Worm (Caenorhabditis elegans) whole organism, L4 larva: ENCODE measurements around the gene pqn-10.

Experiments used
- F44E2.7 ChIP-seq: fragments of 200-800 bp; sonication (Bioruptor generic); IDR thresholded peaks from 2 replicates; pipeline ENCODE4 v2.1.2; 2022; ENCODE audit warnings: missing genetic modification characterization, missing compliant biosample characterization
- T20F7.1 ChIP-seq: fragments of 200-800 bp; sonication (Bioruptor generic); optimal IDR thresholded peaks from 2 replicates; lab custom pipeline; 2018; ENCODE audit warnings: mild to moderate bottlenecking, missing genetic modification characterization, missing compliant biosample characterization
- Y48G9A.11 ChIP-seq: fragments of 200-800 bp; sonication (Bioruptor generic); IDR thresholded peaks from 2 replicates; pipeline ENCODE4 v1.3.6; 2022; ENCODE audit warnings: missing genetic modification reagents, missing genetic modification characterization, missing compliant biosample characterization
- Y75B8A.6 ChIP-seq: fragments of 200-800 bp; sonication (Bioruptor generic); IDR thresholded peaks from 2 replicates; pipeline ENCODE4 v1.3.6; 2022; ENCODE audit warnings: missing genetic modification reagents, missing genetic modification characterization, missing compliant biosample characterization
- ZK337.2 ChIP-seq: fragments of 200-800 bp; sonication (Bioruptor generic); IDR thresholded peaks from 2 replicates; pipeline ENCODE4 v1.3.6; 2022; ENCODE audit warnings: missing genetic modification reagents, missing genetic modification characterization, missing compliant biosample characterization
- ZK546.5 ChIP-seq, 2 experiments: sonication (generic microtip); optimal IDR thresholded peaks; 2 replicates each; lab custom pipeline; 2017; ENCODE audit warnings: missing biosample characterization in 2 of 2, missing genetic modification characterization in 2 of 2
- aha-1 ChIP-seq: fragments of 150-350 bp; peaks from one replicate; lab custom pipeline; 2014; ENCODE audit warnings: missing biosample characterization, missing genetic modification characterization
- ama-1 ChIP-seq: fragments of 150-350 bp; optimal IDR thresholded peaks from 2 replicates; lab custom pipeline; 2014; ENCODE audit warnings: inconsistent platforms, mixed read lengths
- arid-1 ChIP-seq: fragments of 200-800 bp; sonication (Bioruptor generic); conservative IDR thresholded peaks from 2 replicates; pipeline ENCODE4 v1.3.6; 2022; ENCODE audit warnings: missing genetic modification reagents, missing genetic modification characterization, missing compliant biosample characterization
- ceh-20 ChIP-seq: fragments of 200-800 bp; sonication (Bioruptor generic); IDR thresholded peaks from 2 replicates; pipeline ENCODE4 v1.3.6; 2022; ENCODE audit warnings: missing genetic modification reagents, missing genetic modification characterization, missing compliant biosample characterization
- ceh-28 ChIP-seq: fragments of 150-350 bp; optimal IDR thresholded peaks from 2 replicates; lab custom pipeline; 2014; ENCODE audit warnings: missing biosample characterization, missing genetic modification reagents, missing genetic modification characterization
- ceh-32 ChIP-seq: sonication (generic microtip); optimal IDR thresholded peaks from 2 replicates; lab custom pipeline; 2016; ENCODE audit warnings: mild to moderate bottlenecking, missing genetic modification characterization, missing compliant biosample characterization; ENCODE audit not compliant: poor library complexity
- ceh-44 ChIP-seq: fragments of 200-800 bp; sonication (Bioruptor generic); IDR thresholded peaks from 2 replicates; pipeline ENCODE4 v1.3.6; 2022; ENCODE audit warnings: missing genetic modification reagents, missing genetic modification characterization, missing compliant biosample characterization
- ces-1 ChIP-seq: fragments of 150-350 bp; sonication (generic microtip); optimal IDR thresholded peaks from 4 replicates; lab custom pipeline; 2014; ENCODE audit warnings: missing biosample characterization, missing genetic modification reagents, missing genetic modification characterization
- daf-16 ChIP-seq, 3 experiments: sonication (generic microtip); optimal IDR thresholded peaks; 2 replicates each; lab custom pipeline; 2016 to 2017; ENCODE audit warnings: missing genetic modification characterization in 3 of 3, missing genetic modification reagents in 3 of 3, mild to moderate bottlenecking in 2 of 3, missing compliant biosample characterization in 2 of 3, missing biosample characterization in 1 of 3, moderate library complexity in 1 of 3
- dmd-6 ChIP-seq: fragments of 200-800 bp; sonication (Bioruptor generic); IDR thresholded peaks from 2 replicates; pipeline ENCODE4 v1.3.6; 2022; ENCODE audit warnings: missing genetic modification reagents, missing genetic modification characterization, missing compliant biosample characterization
- dpl-1 ChIP-seq: fragments of 150-350 bp; optimal IDR thresholded peaks from 2 replicates; lab custom pipeline; 2014; ENCODE audit warnings: missing biosample characterization, missing genetic modification reagents, missing genetic modification characterization
- fos-1 ChIP-seq: fragments of 150-350 bp; optimal IDR thresholded peaks from 2 replicates; lab custom pipeline; 2014; ENCODE audit warnings: missing biosample characterization, missing genetic modification characterization
- hif-1 ChIP-seq, 2 experiments: sonication (generic microtip); optimal IDR thresholded peaks; 2 replicates each; lab custom pipeline; 2016 to 2017; ENCODE audit warnings: missing compliant biosample characterization in 2 of 2, missing genetic modification characterization in 2 of 2, missing genetic modification reagents in 2 of 2, missing genotype in 2 of 2, mild to moderate bottlenecking in 1 of 2
- hlh-11 ChIP-seq: fragments of 200-800 bp; sonication (Bioruptor generic); optimal IDR thresholded peaks from 2 replicates; lab custom pipeline; 2018; ENCODE audit warnings: mild to moderate bottlenecking, missing genetic modification characterization, missing compliant biosample characterization
- hlh-30 ChIP-seq: sonication (generic microtip); optimal IDR thresholded peaks from 2 replicates; lab custom pipeline; 2017; ENCODE audit warnings: antibody characterized with exemption, mild to moderate bottlenecking, missing genetic modification characterization, missing compliant biosample characterization; ENCODE audit not compliant: insufficient read depth
- hmg-1.1 ChIP-seq: fragments of 200-800 bp; sonication (Bioruptor generic); IDR thresholded peaks from 2 replicates; pipeline ENCODE4 v1.3.6; 2022; ENCODE audit warnings: missing genetic modification reagents, missing genetic modification characterization, missing compliant biosample characterization
- lin-38 ChIP-seq: fragments of 200-800 bp; sonication (Bioruptor generic); IDR thresholded peaks from 2 replicates; pipeline ENCODE4 v1.3.6; 2022; ENCODE audit warnings: missing genetic modification reagents, missing genetic modification characterization, missing compliant biosample characterization
- lin-39 ChIP-seq: fragments of 150-350 bp; optimal IDR thresholded peaks from 2 replicates; lab custom pipeline; 2014; ENCODE audit warnings: missing biosample characterization, missing genetic modification reagents, missing genetic modification characterization
- lir-3 ChIP-seq: sonication (generic microtip); optimal IDR thresholded peaks from 2 replicates; lab custom pipeline; 2016; ENCODE audit warnings: mild to moderate bottlenecking, missing genetic modification characterization, missing compliant biosample characterization
- madf-9 ChIP-seq: fragments of 200-800 bp; sonication (Bioruptor generic); conservative IDR thresholded peaks from 2 replicates; pipeline ENCODE4 v1.3.6; 2022; ENCODE audit warnings: missing genetic modification reagents, missing genetic modification characterization, missing compliant biosample characterization
- mdl-1 ChIP-seq, 2 experiments: fragments of 150-350 bp in 1 of 2; sonication (generic microtip) in 1 of 2; optimal IDR thresholded peaks; 2 replicates each; lab custom pipeline; 2014 to 2017; ENCODE audit warnings: missing biosample characterization in 2 of 2, missing genetic modification characterization in 2 of 2
- mep-1 ChIP-seq: fragments of 150-350 bp; sonication (generic microtip); optimal IDR thresholded peaks from 3 replicates; lab custom pipeline; 2014; ENCODE audit warnings: missing biosample characterization, missing genetic modification characterization
- mxl-2 ChIP-seq: fragments of 200-800 bp; sonication (Bioruptor generic); conservative IDR thresholded peaks from 2 replicates; pipeline ENCODE4 v1.3.6; 2022; ENCODE audit warnings: missing genetic modification reagents, missing genetic modification characterization, missing compliant biosample characterization
- nhr-28 ChIP-seq: fragments of 150-350 bp; optimal IDR thresholded peaks from 2 replicates; lab custom pipeline; 2014; ENCODE audit warnings: missing biosample characterization, missing genetic modification characterization
- nhr-42 ChIP-seq: fragments of 200-800 bp; sonication (Bioruptor generic); IDR thresholded peaks from 2 replicates; pipeline ENCODE4 v1.3.6; 2022; ENCODE audit warnings: missing genetic modification characterization, missing compliant biosample characterization
- nhr-48 ChIP-seq: sonication (generic microtip); optimal IDR thresholded peaks from 2 replicates; lab custom pipeline; 2016; ENCODE audit warnings: mild to moderate bottlenecking, missing genetic modification characterization, missing compliant biosample characterization
- nhr-77 ChIP-seq: fragments of 150-350 bp; optimal IDR thresholded peaks from 2 replicates; lab custom pipeline; 2014; ENCODE audit warnings: missing biosample characterization, missing genetic modification characterization
- rbr-2 ChIP-seq: sonication (generic microtip); optimal IDR thresholded peaks from 2 replicates; lab custom pipeline; 2016; ENCODE audit warnings: missing genotype, missing genetic modification characterization, missing compliant biosample characterization
- sdz-12 ChIP-seq: fragments of 200-800 bp; sonication (Bioruptor generic); optimal IDR thresholded peaks from 2 replicates; lab custom pipeline; 2018; ENCODE audit warnings: mild to moderate bottlenecking, missing genetic modification characterization, missing compliant biosample characterization
- unc-62 ChIP-seq, 3 experiments: fragments of 150-350 bp in 1 of 3; sonication (generic microtip); optimal IDR thresholded peaks in 2 of 3; peaks in 1 of 3; 1 replicate in 1 of 3; 2 replicates in 2 of 3; lab custom pipeline; 2014 to 2017; ENCODE audit warnings: missing biosample characterization in 3 of 3, missing genetic modification characterization in 3 of 3, missing genetic modification reagents in 3 of 3, missing genotype in 1 of 3
- zag-1 ChIP-seq: fragments of 150-350 bp; optimal IDR thresholded peaks from 2 replicates; lab custom pipeline; 2014; ENCODE audit warnings: missing biosample characterization, missing genetic modification characterization
- ztf-7 ChIP-seq: fragments of 150-350 bp; optimal IDR thresholded peaks from 2 replicates; lab custom pipeline; 2014; ENCODE audit warnings: missing biosample characterization, missing genetic modification characterization

pqn-10 gene

ce11 chrIII:6525557-6525956, 2.4 kb upstream of the pqn-10 start, which contains the start of gene oig-1:
Gene oig-1, minus strand, starts transcription at chrIII:6525657.
- TF ChIP-seq dpl-1 (GFP tag; lab: Kevin White, UChicago) (no peak), ces-1 (GFP tag; lab: Kevin White, UChicago) (no peak), lin-39 (tag; lab: Kevin White, UChicago) (no peak), nhr-48 (tag; lab: Kevin White, UChicago) (no peak), ceh-28 (tag; lab: Kevin White, UChicago) (no peak), ZK546.5 (tag; optimal IDR thresholded peaks at IDR 0.05; lab: Kevin White, UChicago) (no peak), sdz-12 (GFP tag; lab: Kevin White, UChicago) (no peak), ceh-32 (tag; lab: Kevin White, UChicago) (no peak), zag-1 (tag; lab: Kevin White, UChicago) (no peak), dmd-6 (no peak)

- no peak for TF ChIP-seq arid-1
Observed at ce11 chrIII:6531099-6531498, 3.1 kb downstream of the pqn-10 start, which contains the start of gene C09E7.11. Gene C09E7.11, plus strand, starts transcription at chrIII:6531399.

ce11 chrIII:6532647-6533046, 4.6 kb downstream of the pqn-10 start, which contains the start of gene srxa-5:
Gene srxa-5, plus strand, starts transcription at chrIII:6532947.
- TF ChIP-seq nhr-28 (no peak), nhr-77 (tag; lab: Kevin White, UChicago) (no peak), fos-1 (tag; lab: Kevin White, UChicago) (no peak), ama-1 (lab: Kevin White, UChicago) (no peak), mep-1 (tag; lab: Kevin White, UChicago) (no peak), hlh-30 (tag; lab: Kevin White, UChicago) (no peak), ZK546.5 (tag; optimal IDR thresholded peaks at IDR 0.05; lab: Kevin White, UChicago) (no peak), ceh-28 (tag; lab: Kevin White, UChicago) (no peak), mdl-1 (tag; optimal IDR thresholded peaks at IDR 0.05; lab: Kevin White, UChicago) (no peak), T20F7.1 (GFP tag; lab: Kevin White, UChicago) (no peak), lir-3 (tag; lab: Kevin White, UChicago) (no peak)

- TF ChIP-seq unc-62 (GFP tag; optimal IDR thresholded peaks at IDR 0.05 in 1 of 2; lab: Kevin White, UChicago), result peak in 1 of 2 experiments; percentile 77
- TF ChIP-seq unc-62 (tag; optimal IDR thresholded peaks at IDR 0.05; lab: Kevin White, UChicago), result no peak
- TF ChIP-seq ZK337.2 (GFP tag; lab: Robert Waterston, UW), result no peak
- peak; percentile 96 for TF ChIP-seq aha-1 (tag; lab: Kevin White, UChicago)
- TF ChIP-seq F44E2.7 (GFP tag; lab: Robert Waterston, UW), result no peak
- no peak for TF ChIP-seq ceh-44 (GFP tag; lab: Robert Waterston, UW)
- no peak for TF ChIP-seq ztf-7 (tag; lab: Kevin White, UChicago)
- TF ChIP-seq rbr-2, result peak; percentile 7
- TF ChIP-seq ZK546.5 (tag; optimal IDR thresholded peaks at IDR 0.05; lab: Kevin White, UChicago), result no peak
Observed at ce11 chrIII:6536945-6537568, 9.1 kb downstream of the pqn-10 start, which contains the start of gene C09E7.4. Gene C09E7.4, minus strand, starts transcription at chrIII:6536995.

ce11 chrIII:6551187-6552058, 23.4 kb downstream of the pqn-10 start, which contains the start of gene C09E7.7:
Gene C09E7.7, minus strand, starts transcription at chrIII:6551243.
- TF ChIP-seq hlh-11 (peak; percentile 69), nhr-28 (peak; percentile 2), hif-1 (tag; optimal IDR thresholded peaks at IDR 0.05; lab: Kevin White, UChicago) (peak in 1 of 2 experiments; percentile 51), mep-1 (tag; lab: Kevin White, UChicago) (peak; percentile 77), Y75B8A.6 (0 out of 2 replicates have a peak, but pooled peaks have one; percentile 14), T20F7.1 (GFP tag; lab: Kevin White, UChicago) (peak; percentile 57), madf-9 (GFP tag; lab: Robert Waterston, UW) (peak; percentile 56), hmg-1.1 (peak; percentile 77), Y48G9A.11 (GFP tag; lab: Robert Waterston, UW) (0 out of 2 replicates have a peak, but pooled peaks have one; percentile 14), ceh-20 (peak; percentile 65; the same call in 1 of the 2 replicates), mxl-2 (GFP tag; lab: Robert Waterston, UW) (peak; percentile 15; the same call in 1 of the 2 replicates), rbr-2 (peak; percentile 61), daf-16 (GFP tag; optimal IDR thresholded peaks at IDR 0.05; lab: Kevin White, UChicago) (peak in 1 of 2 experiments; percentile 25), daf-16 (tag; optimal IDR thresholded peaks at IDR 0.05; lab: Kevin White, UChicago) (peak; percentile 37), ZK337.2 (GFP tag; lab: Robert Waterston, UW) (peak; percentile 79), nhr-42 (peak; percentile 85), nhr-77 (tag; lab: Kevin White, UChicago) (peak; percentile 30), lin-38 (GFP tag; lab: Robert Waterston, UW) (peak; percentile 76)
